Fruit fly (Drosophila melanogaster) whole organism, embryonic: ENCODE data around the gene CG43251.
A peak's percentile ranks its signal among the peaks of the same experiment; 100 is the strongest.

Experiments
- Asciz ChIP-seq: fragments of 200-800 bp; sonication (Bioruptor generic); optimal IDR thresholded peaks from 2 replicates; lab custom pipeline; 2017; ENCODE audit warnings: missing biosample characterization, mild to moderate bottlenecking, missing genetic modification characterization, missing genetic modification reagents
- Blimp-1 ChIP-seq: fragments of 200-800 bp; sonication (Bioruptor generic); optimal IDR thresholded peaks from 3 replicates; lab custom pipeline; 2018; ENCODE audit warnings: missing biosample characterization, missing genetic modification characterization, mild to moderate bottlenecking, moderate library complexity, missing genetic modification reagents
- CG10147 ChIP-seq: fragments of 200-800 bp; sonication (Bioruptor generic); optimal IDR thresholded peaks from 2 replicates; lab custom pipeline; 2019; ENCODE audit warnings: missing biosample characterization, mild to moderate bottlenecking, missing genetic modification characterization, moderate library complexity
- CG10565 ChIP-seq: fragments of 200-800 bp; sonication (Bioruptor generic); optimal IDR thresholded peaks from 3 replicates; lab custom pipeline; 2016; ENCODE audit warnings: missing biosample characterization, mild to moderate bottlenecking, missing genetic modification characterization
- CG12769 ChIP-seq: fragments of 200-800 bp; sonication (Bioruptor generic); optimal IDR thresholded peaks from 2 replicates; lab custom pipeline; 2019; ENCODE audit warnings: missing biosample characterization, mild to moderate bottlenecking, missing genetic modification characterization, moderate library complexity
- CG13287 ChIP-seq: fragments of 200-800 bp; sonication (Bioruptor generic); IDR thresholded peaks from 2 replicates; pipeline ENCODE4 v1.3.6; 2022; ENCODE audit warnings: missing biosample characterization, missing genetic modification characterization; ENCODE audit not compliant: partially characterized antibody
- CG13894 ChIP-seq: fragments of 200-800 bp; sonication (Bioruptor generic); optimal IDR thresholded peaks from 3 replicates; lab custom pipeline; 2018; ENCODE audit warnings: missing biosample characterization, mild to moderate bottlenecking, missing genetic modification characterization, moderate library complexity
- CG14050 ChIP-seq: fragments of 200-800 bp; sonication (Bioruptor generic); IDR thresholded peaks from 3 replicates; pipeline ENCODE4 v1.3.6; 2022; ENCODE audit warnings: missing biosample characterization, missing genetic modification characterization
- CG15601 ChIP-seq: fragments of 200-800 bp; sonication (Bioruptor generic); optimal IDR thresholded peaks from 3 replicates; lab custom pipeline; 2019; ENCODE audit warnings: missing biosample characterization, mild to moderate bottlenecking, missing genetic modification characterization, moderate library complexity
- CG15696 ChIP-seq: fragments of 200-800 bp; sonication (Bioruptor generic); optimal IDR thresholded peaks from 2 replicates; lab custom pipeline; 2019; ENCODE audit warnings: missing biosample characterization, mild to moderate bottlenecking, missing genetic modification characterization, moderate library complexity
- CG17186 ChIP-seq: fragments of 200-800 bp; sonication (Bioruptor generic); optimal IDR thresholded peaks from 3 replicates; lab custom pipeline; 2017; ENCODE audit warnings: missing biosample characterization, missing genetic modification reagents, missing genetic modification characterization
- CG17359 ChIP-seq: fragments of 200-800 bp; sonication (Bioruptor generic); optimal IDR thresholded peaks from 3 replicates; lab custom pipeline; 2018; ENCODE audit warnings: missing biosample characterization, mild to moderate bottlenecking, missing genetic modification characterization, moderate library complexity
- CG17829 ChIP-seq: fragments of 200-800 bp; optimal IDR thresholded peaks from 2 replicates; lab custom pipeline; 2019; ENCODE audit warnings: missing biosample characterization, mild to moderate bottlenecking, missing genetic modification characterization, moderate library complexity
- CG2875 ChIP-seq: fragments of 200-800 bp; sonication (Bioruptor generic); optimal IDR thresholded peaks from 2 replicates; lab custom pipeline; 2017; ENCODE audit warnings: missing biosample characterization, mild to moderate bottlenecking, missing genetic modification characterization, missing genetic modification reagents
- CG3163 ChIP-seq: fragments of 200-800 bp; sonication (Bioruptor generic); optimal IDR thresholded peaks from 3 replicates; lab custom pipeline; 2016; ENCODE audit warnings: missing biosample characterization, missing genetic modification characterization
- CG34422 ChIP-seq: fragments of 200-800 bp; sonication (Bioruptor generic); IDR thresholded peaks from 3 replicates; pipeline ENCODE4 v1.3.6; 2022; ENCODE audit warnings: missing biosample characterization, missing genetic modification characterization
- CG4328 ChIP-seq: fragments of 200-800 bp; sonication (Bioruptor generic); optimal IDR thresholded peaks from 3 replicates; lab custom pipeline; 2017; ENCODE audit warnings: missing biosample characterization, missing genetic modification reagents, missing genetic modification characterization
- CG5180 ChIP-seq: fragments of 200-800 bp; sonication (Bioruptor generic); optimal IDR thresholded peaks from 3 replicates; lab custom pipeline; 2017; ENCODE audit warnings: missing biosample characterization, missing genetic modification characterization, mild to moderate bottlenecking, moderate library complexity, missing genetic modification reagents
- CG5953 ChIP-seq: fragments of 200-800 bp; sonication (Bioruptor generic); IDR thresholded peaks from 2 replicates; pipeline ENCODE4 v1.3.6; 2022; ENCODE audit warnings: missing biosample characterization, missing genetic modification characterization
- CG6813 ChIP-seq: fragments of 200-800 bp; sonication (Bioruptor generic); optimal IDR thresholded peaks from 2 replicates; lab custom pipeline; 2017; ENCODE audit warnings: missing biosample characterization, missing genetic modification characterization, mild to moderate bottlenecking, moderate library complexity, missing genetic modification reagents
- CG7556 ChIP-seq: fragments of 200-800 bp; sonication (Bioruptor generic); optimal IDR thresholded peaks from 2 replicates; lab custom pipeline; 2017; ENCODE audit warnings: missing biosample characterization, mild to moderate bottlenecking, missing genetic modification characterization
- CG8281 ChIP-seq: fragments of 200-800 bp; sonication (Bioruptor generic); optimal IDR thresholded peaks from 2 replicates; lab custom pipeline; 2018; ENCODE audit warnings: missing biosample characterization, mild to moderate bottlenecking, missing genetic modification characterization, moderate library complexity
- CG9215 ChIP-seq: fragments of 200-800 bp; sonication (Bioruptor generic); IDR thresholded peaks from 2 replicates; pipeline ENCODE4 v1.3.6; 2022; ENCODE audit warnings: missing biosample characterization, missing genetic modification characterization
- Camta ChIP-seq: fragments of 200-800 bp; sonication (Bioruptor generic); optimal IDR thresholded peaks from 2 replicates; lab custom pipeline; 2016; ENCODE audit warnings: missing biosample characterization, missing genetic modification characterization
- Dip2 ChIP-seq: fragments of 200-800 bp; sonication (Bioruptor generic); IDR thresholded peaks from 2 replicates; pipeline ENCODE4 v1.3.6; 2022; ENCODE audit warnings: missing biosample characterization, missing genetic modification characterization
- HLHmδ ChIP-seq: fragments of 200-800 bp; sonication (Bioruptor generic); optimal IDR thresholded peaks from 2 replicates; lab custom pipeline; 2018; ENCODE audit warnings: missing biosample characterization, mild to moderate bottlenecking, missing genetic modification characterization, moderate library complexity
- Hsf ChIP-seq: fragments of 200-800 bp; sonication (Bioruptor generic); optimal IDR thresholded peaks from 3 replicates; lab custom pipeline; 2016; ENCODE audit warnings: missing biosample characterization, missing genetic modification characterization
- MTF-1 ChIP-seq: fragments of 200-800 bp; sonication (Bioruptor generic); optimal IDR thresholded peaks from 2 replicates; lab custom pipeline; 2018; ENCODE audit warnings: missing biosample characterization, mild to moderate bottlenecking, missing genetic modification characterization, borderline replicate concordance
- Max ChIP-seq: fragments of 200-800 bp; sonication (Bioruptor generic); optimal IDR thresholded peaks from 2 replicates; lab custom pipeline; 2016; ENCODE audit warnings: missing biosample characterization, mild to moderate bottlenecking, missing genetic modification characterization
- Nf-YB ChIP-seq: fragments of 200-800 bp; sonication (Bioruptor generic); optimal IDR thresholded peaks from 3 replicates; lab custom pipeline; 2019; ENCODE audit warnings: missing biosample characterization, mild to moderate bottlenecking, missing genetic modification characterization, moderate library complexity
- PHDP ChIP-seq: fragments of 200-800 bp; sonication (Bioruptor generic); optimal IDR thresholded peaks from 3 replicates; lab custom pipeline; 2018; ENCODE audit warnings: missing biosample characterization, mild to moderate bottlenecking, missing genetic modification characterization, moderate library complexity
- Ptx1 ChIP-seq: fragments of 200-800 bp; sonication (Bioruptor generic); IDR thresholded peaks from 2 replicates; pipeline ENCODE4 v1.3.6; 2022; ENCODE audit warnings: missing biosample characterization, missing genetic modification characterization
- Xbp1 ChIP-seq: fragments of 200-800 bp; sonication (Bioruptor generic); optimal IDR thresholded peaks from 3 replicates; lab custom pipeline; 2016; ENCODE audit warnings: missing biosample characterization, mild to moderate bottlenecking, missing genetic modification characterization
- amos ChIP-seq: fragments of 200-800 bp; sonication (Bioruptor generic); IDR thresholded peaks from 2 replicates; pipeline ENCODE4 v1.3.6; 2022; ENCODE audit warnings: missing biosample characterization, missing genetic modification characterization; ENCODE audit not compliant: partially characterized antibody
- disco-r ChIP-seq: fragments of 200-800 bp; sonication (Bioruptor generic); optimal IDR thresholded peaks from 2 replicates; lab custom pipeline; 2016; ENCODE audit warnings: missing biosample characterization, missing genetic modification characterization
- emc ChIP-seq: fragments of 200-800 bp; sonication (Bioruptor generic); optimal IDR thresholded peaks from 2 replicates; lab custom pipeline; 2016; ENCODE audit warnings: missing biosample characterization, missing genetic modification characterization
- gt ChIP-seq: fragments of 200-800 bp; sonication (Bioruptor generic); IDR thresholded peaks from 2 replicates; pipeline ENCODE4 v1.3.6; 2022; ENCODE audit warnings: missing biosample characterization, missing genetic modification characterization
- nau ChIP-seq: fragments of 200-800 bp; sonication (Bioruptor generic); optimal IDR thresholded peaks from 3 replicates; lab custom pipeline; 2017; ENCODE audit warnings: missing biosample characterization, mild to moderate bottlenecking, missing genetic modification characterization, missing genetic modification reagents
- nerfin-1 ChIP-seq: fragments of 200-800 bp; sonication (Bioruptor generic); optimal IDR thresholded peaks from 3 replicates; lab custom pipeline; 2019; ENCODE audit warnings: missing biosample characterization, mild to moderate bottlenecking, missing genetic modification characterization, moderate library complexity
- otp ChIP-seq: fragments of 200-800 bp; sonication (Bioruptor generic); IDR thresholded peaks from 3 replicates; pipeline ENCODE4, ENCODE4 v1.3.6; 2022; ENCODE audit warnings: missing biosample characterization, missing genetic modification characterization
- pan ChIP-seq, 4 experiments: fragments of >200 bp in 3 of 4; fragments of 200-800 bp in 1 of 4; sonication (Bioruptor generic) in 1 of 4; optimal IDR thresholded peaks in 3 of 4; IDR thresholded peaks in 1 of 4; 2 replicates each; pipeline versions ENCODE4 v1.3.6 to Lab custom; 2017 to 2022; ENCODE audit warnings: missing biosample characterization in 2 of 4, missing genetic modification characterization in 2 of 4, mixed read lengths in 1 of 4
- phol ChIP-seq: fragments of 200-800 bp; sonication (Bioruptor generic); optimal IDR thresholded peaks from 3 replicates; lab custom pipeline; 2018; ENCODE audit warnings: missing biosample characterization, mild to moderate bottlenecking, missing genetic modification characterization, moderate library complexity
- sens-2 ChIP-seq: fragments of 200-800 bp; sonication (Bioruptor generic); IDR thresholded peaks from 2 replicates; pipeline ENCODE4 v1.3.6; 2022; ENCODE audit warnings: missing biosample characterization, missing genetic modification characterization
- vvl ChIP-seq: fragments of 200-800 bp; sonication (Bioruptor generic); IDR thresholded peaks from 2 replicates; pipeline ENCODE4 v1.3.6; 2022; ENCODE audit warnings: missing biosample characterization, missing genetic modification characterization

CG43251 gene

DNA sequence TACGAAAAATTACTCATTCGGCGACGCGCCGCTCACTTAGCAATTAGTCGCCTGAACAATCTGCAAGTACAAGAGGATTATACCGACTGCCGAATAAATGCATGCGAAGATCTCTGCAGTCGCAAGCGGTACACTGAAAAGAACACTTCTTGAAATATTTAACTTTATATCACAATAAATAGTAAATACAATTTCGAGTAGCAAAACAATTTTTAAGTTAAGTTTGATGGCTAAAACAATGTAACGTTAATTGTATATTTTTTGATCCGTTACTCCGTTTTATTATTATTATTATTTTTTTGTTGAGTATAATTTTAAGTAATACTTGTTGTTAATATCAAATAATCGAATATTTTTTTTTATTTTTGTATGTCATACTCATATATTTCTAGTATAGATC lies 29.3 kb upstream of the CG43251 start:
- TF ChIP-seq CG13894 (tag; lab: Kevin White, UChicago) (no peak), CG15696 (tag; lab: Kevin White, UChicago) (no peak)

DNA sequence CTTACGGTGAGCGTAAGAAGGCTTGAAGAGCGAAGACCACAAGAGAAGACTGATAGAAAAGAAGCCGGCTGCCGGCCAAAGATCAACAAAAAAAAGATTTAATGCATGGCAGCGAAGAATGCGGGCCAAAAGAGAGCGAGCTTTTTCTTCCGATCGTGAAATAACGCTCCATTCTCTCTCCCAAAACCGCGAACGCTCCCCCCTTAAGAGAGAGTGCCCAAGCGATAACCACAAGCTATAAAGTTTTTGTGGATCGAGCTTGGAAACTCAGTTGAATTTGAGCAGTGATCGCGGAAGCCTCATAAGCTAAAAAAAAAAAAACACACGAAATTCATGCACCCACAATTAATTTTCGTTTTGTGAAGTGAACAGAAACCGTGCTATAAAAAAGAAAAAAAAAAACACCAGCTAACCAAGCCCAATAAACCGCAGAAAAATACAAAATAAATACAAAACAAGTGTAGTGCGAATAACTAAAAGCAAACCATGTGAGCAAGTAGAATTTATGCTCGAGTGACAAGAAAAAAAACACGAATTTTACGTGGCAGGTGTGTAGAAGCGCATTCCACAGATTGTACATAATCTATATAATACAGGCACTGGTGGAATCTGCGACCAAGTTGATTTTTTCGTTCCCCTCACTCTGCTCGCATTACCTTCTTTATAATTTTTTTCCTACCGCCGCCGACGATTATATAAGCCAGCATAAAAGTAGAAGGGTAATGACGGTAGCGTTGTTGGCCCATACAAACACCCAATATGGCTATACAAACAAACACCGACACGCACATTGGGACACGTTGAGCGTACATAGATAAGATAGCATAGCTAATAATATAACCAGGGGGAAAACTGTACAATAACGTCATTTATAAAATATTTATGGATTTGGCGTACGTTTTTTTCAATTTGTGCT lies 28.1 kb upstream of the CG43251 start, which contains the start of gene CG13252:
Gene CG13252, plus strand, starts transcription at position 269 of the 916 bp plus-strand sequence.
- no peak for TF ChIP-seq emc (GFP tag; lab: Kevin White, UChicago)
- TF ChIP-seq PHDP (tag; lab: Kevin White, UChicago), result peak; percentile 38
- TF ChIP-seq Camta (GFP tag; lab: Kevin White, UChicago), result no peak
- no peak for TF ChIP-seq CG5953 (GFP tag; lab: Robert Waterston, UW)
- TF ChIP-seq amos (GFP tag; lab: Robert Waterston, UW), result no peak
- peak; percentile 20 for TF ChIP-seq phol (tag; lab: Kevin White, UChicago)
- TF ChIP-seq CG15601 (tag; lab: Kevin White, UChicago), result peak; percentile 35
- no peak for TF ChIP-seq Max (GFP tag; lab: Kevin White, UChicago)
- no peak for TF ChIP-seq CG17829 (tag; lab: Kevin White, UChicago)
- TF ChIP-seq CG17359 (tag; lab: Kevin White, UChicago), result peak; percentile 29
- no peak for TF ChIP-seq CG10565 (GFP tag; lab: Kevin White, UChicago)
- no peak for TF ChIP-seq CG10147 (GFP tag; lab: Kevin White, UChicago)
- peak; percentile 8 for TF ChIP-seq CG8281
- peak; percentile 70 for TF ChIP-seq CG12769 (tag; lab: Kevin White, UChicago)
- TF ChIP-seq vvl (GFP tag; lab: Robert Waterston, UW), result peak; percentile 13
- peak; percentile 89 for TF ChIP-seq CG3163 (GFP tag; lab: Kevin White, UChicago)
- TF ChIP-seq nau (GFP tag; lab: Kevin White, UChicago), result no peak
- 0 out of 2 replicates have a peak, but pooled peaks have one; percentile 31 for TF ChIP-seq sens-2 (GFP tag; lab: Robert Waterston, UW)
- peak; percentile 10 for TF ChIP-seq Hsf
- no peak for TF ChIP-seq otp
- no peak for TF ChIP-seq CG9215 (GFP tag; lab: Robert Waterston, UW)
- no peak for TF ChIP-seq nerfin-1 (tag; lab: Kevin White, UChicago)
- peak; percentile 12; the same call in 1 of the 3 replicates for TF ChIP-seq CG34422 (GFP tag; lab: Robert Waterston, UW)
- peak; percentile 23 for TF ChIP-seq Blimp-1 (GFP tag; lab: Kevin White, UChicago)
- TF ChIP-seq Xbp1, result no peak
- peak; percentile 25 for TF ChIP-seq CG4328 (GFP tag; lab: Kevin White, UChicago)
- no peak for TF ChIP-seq CG5180
- no peak for TF ChIP-seq gt (GFP tag; lab: Robert Waterston, UW)
- TF ChIP-seq CG14050 (GFP tag; lab: Robert Waterston, UW), result no peak
- no peak for TF ChIP-seq Dip2 (GFP tag; lab: Robert Waterston, UW)
- TF ChIP-seq MTF-1 (GFP tag; lab: Kevin White, UChicago), result peak; percentile 29
- TF ChIP-seq Ptx1 (GFP tag; lab: Robert Waterston, UW), result 0 out of 2 replicates have a peak, but pooled peaks have one; percentile 4
- TF ChIP-seq pan (optimal IDR thresholded peaks at IDR 0.05; lab: Kevin White, UChicago), result no peak
- peak in 1 of 2 experiments; percentile 8 for TF ChIP-seq pan (GFP tag; optimal IDR thresholded peaks at IDR 0.05 in 1 of 2, IDR thresholded peaks at IDR 0.05 in 1 of 2)
- no peak for TF ChIP-seq Nf-YB (GFP tag; lab: Kevin White, UChicago)
- peak; percentile 60 for TF ChIP-seq CG13287
- peak; percentile 58 for TF ChIP-seq Asciz
- no peak for TF ChIP-seq disco-r (GFP tag; lab: Kevin White, UChicago)
- peak; percentile 50 for TF ChIP-seq HLHmδ (GFP tag; lab: Kevin White, UChicago)
- peak; percentile 28 for TF ChIP-seq CG2875
- TF ChIP-seq CG7556 (GFP tag; lab: Kevin White, UChicago), result no peak
- no peak for TF ChIP-seq CG17186 (GFP tag; lab: Kevin White, UChicago)
- TF ChIP-seq CG6813 (GFP tag; lab: Kevin White, UChicago), result peak; percentile 31
